Fruit fly (Drosophila melanogaster): Measurements from ENCODE around the gene Doa.

Gene Doa

DNA sequence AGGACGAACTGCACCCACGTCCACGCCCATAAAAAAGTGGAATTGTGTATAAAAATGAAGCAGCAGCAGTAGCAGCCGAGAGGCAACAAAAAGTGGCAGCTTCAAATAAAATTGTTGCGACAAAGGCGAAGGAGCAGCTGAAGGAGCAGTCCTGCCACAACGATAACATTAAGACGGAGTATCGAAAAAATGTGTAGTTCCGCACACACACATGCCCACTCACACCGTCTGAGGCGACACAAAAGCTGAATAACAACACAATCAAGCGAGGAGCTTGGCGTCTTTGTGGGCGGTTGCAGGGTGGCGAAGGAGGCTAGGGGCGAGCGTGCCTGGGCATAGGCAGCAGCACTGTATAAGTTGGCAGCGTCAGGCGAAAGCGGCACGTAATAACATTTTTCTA is 70.8 kb downstream of the Doa start:
- TF ChIP-seq gl (tag; optimal IDR thresholded peaks at IDR 0.05): no peak

DNA sequence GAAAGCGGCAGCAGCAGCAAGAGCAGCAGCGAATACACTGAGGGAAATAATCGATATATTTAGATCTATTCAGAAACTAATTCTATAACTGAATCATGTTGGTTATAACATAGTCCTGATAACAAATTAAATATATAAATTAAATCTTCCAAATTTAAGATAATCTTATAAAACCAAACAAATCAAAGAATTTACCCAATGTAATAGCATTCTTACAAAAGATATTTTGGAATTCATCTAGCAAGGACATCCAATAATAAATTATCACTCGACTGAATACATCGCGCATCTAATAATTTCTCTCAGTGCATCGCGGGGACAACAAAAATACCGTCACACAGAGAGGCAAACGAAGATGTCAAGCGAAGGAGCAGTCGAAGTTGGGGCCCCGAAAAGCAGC is 71.2 kb downstream of the Doa start:
- no peak for TF ChIP-seq CG4496 (GFP tag; IDR thresholded peaks at IDR 0.05)
- no peak for TF ChIP-seq Snoo (tag; optimal IDR thresholded peaks at IDR 0.05)
- no peak for TF ChIP-seq CG8301 (tag; optimal IDR thresholded peaks at IDR 0.05)
- TF ChIP-seq CG14655 (GFP tag; optimal IDR thresholded peaks at IDR 0.05): no peak
- TF ChIP-seq Pif1A (GFP tag; optimal IDR thresholded peaks at IDR 0.05): no peak
- TF ChIP-seq rn (GFP tag; IDR thresholded peaks at IDR 0.05): no peak
- no peak for TF ChIP-seq D1 (tag; optimal IDR thresholded peaks at IDR 0.05)
- no peak for TF ChIP-seq CG8159 (tag; optimal IDR thresholded peaks at IDR 0.05)
- no peak for TF ChIP-seq CG12605 (GFP tag; IDR thresholded peaks at IDR 0.05)
- TF ChIP-seq gl (tag; optimal IDR thresholded peaks at IDR 0.05): no peak
- TF ChIP-seq CG15710 (tag; optimal IDR thresholded peaks at IDR 0.05): no peak
- TF ChIP-seq fd96Ca (GFP tag; IDR thresholded peaks at IDR 0.05): no peak
- TF ChIP-seq CG13204 (GFP tag; optimal IDR thresholded peaks at IDR 0.05): no peak
- no peak for TF ChIP-seq CG17806 (tag; optimal IDR thresholded peaks at IDR 0.05)
- TF ChIP-seq EcR (GFP tag; optimal IDR thresholded peaks at IDR 0.05): no peak
- no peak for TF ChIP-seq Ets98B (GFP tag; IDR thresholded peaks at IDR 0.05)
- TF ChIP-seq CG9948 (tag; optimal IDR thresholded peaks at IDR 0.05): no peak
- no peak for TF ChIP-seq CG34367 (tag; optimal IDR thresholded peaks at IDR 0.05)

dm6 chr3R:28970266-28970665 is 82.4 kb downstream of the Doa start, which contains the start of gene DIP-gamma:
Gene DIP-gamma (minus strand): TSS chr3R:28970372.
- TF ChIP-seq CG10348 (GFP tag; IDR thresholded peaks at IDR 0.05): no peak
- TF ChIP-seq rn (GFP tag; IDR thresholded peaks at IDR 0.05): no peak
